Fruit fly (Drosophila melanogaster) whole organism, prepupa: ENCODE measurements around the gene Tsp29Fa.

ENCODE experiments used
- CG6163 ChIP-seq: fragments of 200-800 bp; sonication (Bioruptor generic); IDR thresholded peaks from 3 replicates; pipeline ENCODE4 v1.3.6; 2022; ENCODE audit warnings: missing biosample characterization, missing genetic modification characterization
- lz ChIP-seq: fragments of 200-800 bp; sonication (Bioruptor generic); optimal IDR thresholded peaks from 3 replicates; lab custom pipeline; 2016; ENCODE audit warnings: missing biosample characterization, missing genetic modification characterization
- svp ChIP-seq: fragments of 200-800 bp; sonication (Bioruptor generic); peaks from one replicate; lab custom pipeline; 2016; ENCODE audit warnings: missing biosample characterization, missing genetic modification characterization

DNA sequence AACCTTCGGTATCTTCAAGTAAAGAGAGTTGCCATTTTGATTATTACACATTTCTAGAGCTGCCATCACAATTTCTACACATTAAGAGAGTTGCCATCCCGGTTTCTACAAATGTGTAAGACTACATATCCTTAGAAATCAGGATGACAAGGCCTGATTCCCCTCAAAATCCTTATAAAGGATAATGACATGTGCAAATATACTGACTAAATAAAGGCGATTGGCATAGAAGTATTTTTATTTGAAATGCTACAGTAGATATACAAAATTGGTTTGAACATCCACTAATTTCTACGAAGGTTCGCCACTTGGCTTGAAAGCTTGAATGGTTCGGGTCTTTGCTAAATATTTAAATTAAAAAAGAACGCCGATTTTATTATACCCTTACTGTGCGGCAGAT, 45.0 kb upstream of the Tsp29Fa start:
- TF ChIP-seq svp (GFP tag; lab: Kevin White, UChicago) (no peak), CG6163 (GFP tag; lab: Robert Waterston, UW) (no peak), lz (GFP tag; lab: Kevin White, UChicago) (no peak)
